Worm (Caenorhabditis elegans): ENCODE results near the gene spr-1.

ce11 chrV:8085141-8085540, 44.0 kb downstream of the spr-1 start, which contains the start of gene C09H5.7:
- TF ChIP-seq egl-27 (tag; optimal IDR thresholded peaks at IDR 0.05) (no peak), unc-62 (GFP tag; optimal IDR thresholded peaks at IDR 0.05) (no peak), C34F6.9 (tag; optimal IDR thresholded peaks at IDR 0.05) (no peak), unc-55 (GFP tag; optimal IDR thresholded peaks at IDR 0.05) (no peak), ama-1 (optimal IDR thresholded peaks at IDR 0.05) (no peak), elt-1 (tag; optimal IDR thresholded peaks at IDR 0.05) (no peak), alr-1 (tag; optimal IDR thresholded peaks at IDR 0.05) (no peak), nhr-77 (tag; optimal IDR thresholded peaks at IDR 0.05) (no peak), nhr-11 (tag; optimal IDR thresholded peaks at IDR 0.05) (no peak), Y55F3AM.14 (GFP tag; optimal IDR thresholded peaks at IDR 0.05) (no peak), nhr-12 (tag; optimal IDR thresholded peaks at IDR 0.05) (no peak)

Data from whole organism, L2 larva.